Fruit fly (Drosophila melanogaster) whole organism, embryonic: Measurements from ENCODE around the gene Hecw.
A peak's percentile ranks its signal among the peaks of the same experiment; 100 is the strongest.

Source experiments
- Aef1 ChIP-seq: fragments of 200-800 bp; sonication (Bioruptor generic); IDR thresholded peaks from 3 replicates; pipeline ENCODE4 v1.3.6; 2022; ENCODE audit warnings: missing biosample characterization, missing genetic modification characterization
- C15 ChIP-seq: fragments of 200-800 bp; sonication (Bioruptor generic); IDR thresholded peaks from 3 replicates; pipeline ENCODE4 v1.3.6; 2022; ENCODE audit warnings: missing biosample characterization, missing genetic modification characterization
- CG10267 ChIP-seq: fragments of 200-800 bp; sonication (Bioruptor generic); optimal IDR thresholded peaks from 2 replicates; lab custom pipeline; 2018; ENCODE audit warnings: missing biosample characterization, mild to moderate bottlenecking, missing genetic modification characterization, moderate library complexity
- CG10431 ChIP-seq: fragments of 200-800 bp; sonication (Bioruptor generic); optimal IDR thresholded peaks from 3 replicates; lab custom pipeline; 2018; ENCODE audit warnings: missing biosample characterization, mild to moderate bottlenecking, missing genetic modification characterization
- CG13894 ChIP-seq: fragments of 200-800 bp; sonication (Bioruptor generic); optimal IDR thresholded peaks from 3 replicates; lab custom pipeline; 2018; ENCODE audit warnings: missing biosample characterization, mild to moderate bottlenecking, missing genetic modification characterization, moderate library complexity
- CG14050 ChIP-seq: fragments of 200-800 bp; sonication (Bioruptor generic); IDR thresholded peaks from 3 replicates; pipeline ENCODE4 v1.3.6; 2022; ENCODE audit warnings: missing biosample characterization, missing genetic modification characterization
- CG14710 ChIP-seq: fragments of 200-800 bp; sonication (Bioruptor generic); optimal IDR thresholded peaks from 3 replicates; lab custom pipeline; 2019; ENCODE audit warnings: missing biosample characterization, mild to moderate bottlenecking, missing genetic modification characterization, moderate library complexity
- CG15696 ChIP-seq: fragments of 200-800 bp; sonication (Bioruptor generic); optimal IDR thresholded peaks from 2 replicates; lab custom pipeline; 2019; ENCODE audit warnings: missing biosample characterization, mild to moderate bottlenecking, missing genetic modification characterization, moderate library complexity
- CG17802 ChIP-seq: fragments of 200-800 bp; sonication (Bioruptor generic); optimal IDR thresholded peaks from 2 replicates; lab custom pipeline; 2018; ENCODE audit warnings: missing biosample characterization, mild to moderate bottlenecking, missing genetic modification characterization, moderate library complexity
- CG18262 ChIP-seq: fragments of 200-800 bp; optimal IDR thresholded peaks from 3 replicates; lab custom pipeline; 2019; ENCODE audit warnings: missing biosample characterization, mild to moderate bottlenecking, missing genetic modification characterization, moderate library complexity
- CG2199 ChIP-seq: fragments of 200-800 bp; sonication (Bioruptor generic); IDR thresholded peaks from 3 replicates; pipeline ENCODE4 v1.3.6; 2022; ENCODE audit warnings: missing biosample characterization, missing genetic modification characterization
- CG31365 ChIP-seq: fragments of 200-800 bp; sonication (Bioruptor generic); optimal IDR thresholded peaks from 2 replicates; lab custom pipeline; 2018; ENCODE audit warnings: missing biosample characterization, mild to moderate bottlenecking, missing genetic modification characterization
- CG3281 ChIP-seq: fragments of 200-800 bp; sonication (Bioruptor generic); optimal IDR thresholded peaks from 3 replicates; lab custom pipeline; 2017; ENCODE audit warnings: missing biosample characterization, mild to moderate bottlenecking, missing genetic modification characterization
- CG33557 ChIP-seq: fragments of 200-800 bp; sonication (Bioruptor generic); optimal IDR thresholded peaks from 2 replicates; lab custom pipeline; 2019; ENCODE audit warnings: missing biosample characterization, mild to moderate bottlenecking, missing genetic modification characterization, moderate library complexity
- CG3726 ChIP-seq: fragments of 200-800 bp; sonication (Bioruptor generic); IDR thresholded peaks from 3 replicates; pipeline ENCODE4, ENCODE4 v1.3.6; 2022; ENCODE audit warnings: missing biosample characterization, missing genetic modification characterization
- CG4360 ChIP-seq: fragments of 200-800 bp; sonication (Bioruptor generic); IDR thresholded peaks from 2 replicates; pipeline ENCODE4 v1.3.6; 2022; ENCODE audit warnings: missing biosample characterization, missing genetic modification characterization
- CG6654 ChIP-seq: fragments of 200-800 bp; sonication (Bioruptor generic); optimal IDR thresholded peaks from 2 replicates; lab custom pipeline; 2017; ENCODE audit warnings: missing biosample characterization, mild to moderate bottlenecking, missing genetic modification characterization
- CG6683 ChIP-seq: fragments of 200-800 bp; sonication (Bioruptor generic); optimal IDR thresholded peaks from 2 replicates; lab custom pipeline; 2017; ENCODE audit warnings: missing biosample characterization, mild to moderate bottlenecking, missing genetic modification characterization, missing genetic modification reagents
- CG6791 ChIP-seq: fragments of 200-800 bp; sonication (Bioruptor generic); IDR thresholded peaks from 3 replicates; pipeline ENCODE4 v1.3.6; 2022; ENCODE audit warnings: missing biosample characterization, missing genetic modification characterization; ENCODE audit not compliant: partially characterized antibody
- CG7271 ChIP-seq: fragments of 200-800 bp; sonication (Bioruptor generic); optimal IDR thresholded peaks from 2 replicates; lab custom pipeline; 2018; ENCODE audit warnings: missing biosample characterization, mild to moderate bottlenecking, missing genetic modification characterization, moderate library complexity
- CG7372 ChIP-seq: fragments of 200-800 bp; sonication (Bioruptor generic); IDR thresholded peaks from 2 replicates; pipeline ENCODE4 v1.3.6; 2022; ENCODE audit warnings: missing biosample characterization, missing genetic modification characterization
- CG8478 ChIP-seq: fragments of >200 bp; optimal IDR thresholded peaks from 2 replicates; lab custom pipeline; 2018
- Doc2 ChIP-seq: fragments of 200-800 bp; sonication (Bioruptor generic); IDR thresholded peaks from 2 replicates; pipeline ENCODE4 v1.3.6; 2022; ENCODE audit warnings: missing biosample characterization, missing genetic modification characterization
- Gsc ChIP-seq: fragments of 200-800 bp; sonication (Bioruptor generic); IDR thresholded peaks from 2 replicates; pipeline ENCODE4 v1.3.6; 2022; ENCODE audit warnings: missing biosample characterization, missing genetic modification characterization
- H15 ChIP-seq: fragments of 200-800 bp; sonication (Bioruptor generic); IDR thresholded peaks from 3 replicates; pipeline ENCODE4 v1.3.6; 2022; ENCODE audit warnings: missing biosample characterization, missing genetic modification characterization
- MTF-1 ChIP-seq: fragments of 200-800 bp; sonication (Bioruptor generic); optimal IDR thresholded peaks from 2 replicates; lab custom pipeline; 2018; ENCODE audit warnings: missing biosample characterization, mild to moderate bottlenecking, missing genetic modification characterization, borderline replicate concordance
- Rx ChIP-seq: fragments of 200-800 bp; sonication (Bioruptor generic); IDR thresholded peaks from 2 replicates; pipeline ENCODE4 v1.3.6; 2022; ENCODE audit warnings: missing biosample characterization, missing genetic modification characterization
- Spps ChIP-seq: fragments of 200-800 bp; sonication (Bioruptor generic); optimal IDR thresholded peaks from 2 replicates; lab custom pipeline; 2018; ENCODE audit warnings: missing biosample characterization, mild to moderate bottlenecking, missing genetic modification characterization
- Ssrp ChIP-seq: fragments of 200-800 bp; sonication (Bioruptor generic); optimal IDR thresholded peaks from 2 replicates; lab custom pipeline; 2018; ENCODE audit warnings: missing biosample characterization, mild to moderate bottlenecking, missing genetic modification characterization, moderate library complexity
- Usf ChIP-seq: fragments of 200-800 bp; sonication (Bioruptor generic); optimal IDR thresholded peaks from 2 replicates; lab custom pipeline; 2017; ENCODE audit warnings: missing genotype, missing biosample characterization, missing genetic modification characterization
- ap ChIP-seq: fragments of 200-800 bp; sonication (Bioruptor generic); IDR thresholded peaks from 2 replicates; pipeline ENCODE4 v1.3.6; 2022; ENCODE audit warnings: missing biosample characterization, missing genetic modification characterization
- cato ChIP-seq: fragments of 200-800 bp; sonication (Bioruptor generic); optimal IDR thresholded peaks from 2 replicates; lab custom pipeline; 2016; ENCODE audit warnings: missing biosample characterization, missing genetic modification characterization, borderline replicate concordance
- croc ChIP-seq: fragments of 200-800 bp; sonication (Bioruptor generic); conservative IDR thresholded peaks from 3 replicates; pipeline ENCODE4 v1.3.6; 2022; ENCODE audit warnings: missing biosample characterization, missing genetic modification characterization
- dm ChIP-seq: fragments of 200-800 bp; sonication (Bioruptor generic); optimal IDR thresholded peaks from 3 replicates; lab custom pipeline; 2016; ENCODE audit warnings: missing biosample characterization, missing genetic modification characterization
- dmrt99B ChIP-seq: fragments of 200-800 bp; sonication (Bioruptor generic); optimal IDR thresholded peaks from 2 replicates; lab custom pipeline; 2018; ENCODE audit warnings: missing biosample characterization, mild to moderate bottlenecking, missing genetic modification characterization, moderate library complexity
- ems ChIP-seq: fragments of 200-800 bp; sonication (Bioruptor generic); optimal IDR thresholded peaks from 3 replicates; lab custom pipeline; 2016; ENCODE audit warnings: missing biosample characterization, missing genetic modification characterization
- esg ChIP-seq: fragments of 200-800 bp; sonication (Bioruptor generic); conservative IDR thresholded peaks from 2 replicates; pipeline ENCODE4 v1.3.6; 2022; ENCODE audit warnings: missing biosample characterization, missing genetic modification characterization
- gcm2 ChIP-seq: fragments of 200-800 bp; sonication (Bioruptor generic); optimal IDR thresholded peaks from 2 replicates; lab custom pipeline; 2016; ENCODE audit warnings: missing biosample characterization, missing genetic modification characterization
- grau ChIP-seq: fragments of 200-800 bp; optimal IDR thresholded peaks from 3 replicates; lab custom pipeline; 2019; ENCODE audit warnings: missing biosample characterization, mild to moderate bottlenecking, missing genetic modification characterization, moderate library complexity
- lab ChIP-seq: fragments of 200-800 bp; sonication (Bioruptor generic); optimal IDR thresholded peaks from 3 replicates; lab custom pipeline; 2017; ENCODE audit warnings: missing biosample characterization, missing genetic modification characterization, mild to moderate bottlenecking, moderate library complexity, missing genetic modification reagents
- org-1 ChIP-seq: fragments of 200-800 bp; sonication (Bioruptor generic); optimal IDR thresholded peaks from 2 replicates; lab custom pipeline; 2017; ENCODE audit warnings: missing biosample characterization, missing genetic modification characterization
- pho ChIP-seq: fragments of 200-800 bp; sonication (Bioruptor generic); optimal IDR thresholded peaks from 2 replicates; lab custom pipeline; 2016; ENCODE audit warnings: missing biosample characterization, missing genetic modification characterization
- sc ChIP-seq, 3 experiments: fragments of >200 bp in 2 of 3; fragments of 200-800 bp in 1 of 3; sonication (Bioruptor generic) in 1 of 3; optimal IDR thresholded peaks; 2 replicates in 2 of 3; 3 replicates in 1 of 3; lab custom pipeline; 2017; ENCODE audit warnings: mild to moderate bottlenecking in 1 of 3, missing biosample characterization in 1 of 3, missing genetic modification characterization in 1 of 3, missing genetic modification reagents in 1 of 3
- slou ChIP-seq: fragments of 200-800 bp; sonication (Bioruptor generic); optimal IDR thresholded peaks from 3 replicates; lab custom pipeline; 2016; ENCODE audit warnings: missing biosample characterization, missing genetic modification characterization
- sob ChIP-seq: fragments of 200-800 bp; sonication (Bioruptor generic); IDR thresholded peaks from 2 replicates; pipeline ENCODE4 v1.3.6; 2022; ENCODE audit warnings: missing biosample characterization, missing genetic modification characterization
- ssp ChIP-seq: fragments of 200-800 bp; sonication (Bioruptor generic); IDR thresholded peaks from 2 replicates; pipeline ENCODE4 v1.3.6; 2022; ENCODE audit warnings: missing biosample characterization, missing genetic modification characterization
- tll ChIP-seq, 2 experiments: fragments of 200-800 bp in 1 of 2; fragments of >200 bp in 1 of 2; sonication (Bioruptor generic) in 1 of 2; optimal IDR thresholded peaks; 2 replicates each; lab custom pipeline; 2017 to 2019; ENCODE audit warnings: missing biosample characterization in 2 of 2, missing genetic modification characterization in 2 of 2, mild to moderate bottlenecking in 1 of 2, moderate library complexity in 1 of 2
- tna ChIP-seq: fragments of 200-800 bp; sonication (Bioruptor generic); IDR thresholded peaks from 2 replicates; pipeline ENCODE4 v1.3.6; 2022; ENCODE audit warnings: missing biosample characterization, missing genetic modification characterization; ENCODE audit not compliant: partially characterized antibody
- tx ChIP-seq: fragments of 200-800 bp; sonication (Bioruptor generic); optimal IDR thresholded peaks from 2 replicates; lab custom pipeline; 2016; ENCODE audit warnings: missing biosample characterization, missing genetic modification characterization

Gene Hecw

dm6 chrX:9579918-9580521, 28.7 kb upstream of the Hecw start, which contains the start of gene LPCAT (continued):
- TF ChIP-seq Spps (tag; lab: Kevin White, UChicago): peak; percentile 48
- peak; percentile 29 for TF ChIP-seq CG31365 (tag; lab: Kevin White, UChicago)
- TF ChIP-seq CG14710: peak; percentile 85
- peak; percentile 55 for TF ChIP-seq Usf
- peak; percentile 80 for TF ChIP-seq slou (GFP tag; lab: Kevin White, UChicago)
- TF ChIP-seq sob: peak; percentile 85
- TF ChIP-seq croc (GFP tag; lab: Robert Waterston, UW): peak; percentile 56
- peak; percentile 59 for TF ChIP-seq tx
- TF ChIP-seq dm: peak; percentile 23
- peak; percentile 78 for TF ChIP-seq CG6791 (GFP tag; lab: Robert Waterston, UW)
- peak; percentile 28 for TF ChIP-seq grau (tag; lab: Kevin White, UChicago)
- peak; percentile 69 for TF ChIP-seq ems
- TF ChIP-seq CG13894: peak; percentile 94
- TF ChIP-seq CG33557 (GFP tag; lab: Kevin White, UChicago): peak; percentile 15
- no peak for TF ChIP-seq CG2199 (GFP tag; lab: Robert Waterston, UW)
- no peak for TF ChIP-seq Ssrp
- TF ChIP-seq pho (GFP tag; lab: Kevin White, UChicago): peak; percentile 60
- TF ChIP-seq CG3281 (GFP tag; lab: Kevin White, UChicago): peak; percentile 54
- TF ChIP-seq lab (GFP tag; lab: Kevin White, UChicago): peak; percentile 82
- TF ChIP-seq CG14050 (GFP tag; lab: Robert Waterston, UW): peak; percentile 65
- TF ChIP-seq tna (GFP tag; lab: Robert Waterston, UW): 0 out of 2 replicates have a peak, but pooled peaks have one; percentile 41
- TF ChIP-seq Doc2 (GFP tag; lab: Robert Waterston, UW): no peak
- 0 out of 2 replicates have a peak, but pooled peaks have one; percentile 5 for TF ChIP-seq Gsc
- TF ChIP-seq sc (optimal IDR thresholded peaks at IDR 0.05; lab: Kevin White, UChicago): no peak
- no peak for TF ChIP-seq sc (GFP tag; optimal IDR thresholded peaks at IDR 0.05; lab: Kevin White, UChicago)
- peak; percentile 46 for TF ChIP-seq org-1 (GFP tag; lab: Kevin White, UChicago)
- TF ChIP-seq dmrt99B: peak; percentile 41
- peak; percentile 74 for TF ChIP-seq Rx (GFP tag; lab: Robert Waterston, UW)
- peak; percentile 28 for TF ChIP-seq CG6683 (GFP tag; lab: Kevin White, UChicago)
- TF ChIP-seq MTF-1 (GFP tag; lab: Kevin White, UChicago): peak; percentile 19
- peak; percentile 71 for TF ChIP-seq esg (GFP tag; lab: Robert Waterston, UW)
- peak; percentile 82; the same call in 2 of the 3 replicates for TF ChIP-seq CG3726 (GFP tag; lab: Robert Waterston, UW)
- TF ChIP-seq CG10431 (GFP tag; lab: Kevin White, UChicago): no peak
- no peak for TF ChIP-seq CG7271 (tag; lab: Kevin White, UChicago)
- no peak for TF ChIP-seq CG6654 (GFP tag; lab: Kevin White, UChicago)
- TF ChIP-seq C15: no peak
- TF ChIP-seq CG7372: peak; percentile 72
- 0 out of 3 replicates have a peak, but pooled peaks have one; percentile 50 for TF ChIP-seq H15 (GFP tag; lab: Robert Waterston, UW)
- TF ChIP-seq Aef1 (GFP tag; lab: Robert Waterston, UW): peak; percentile 86
- peak; percentile 96 for TF ChIP-seq CG10267 (tag; lab: Kevin White, UChicago)
- TF ChIP-seq gcm2: peak; percentile 54
- peak; percentile 83 for TF ChIP-seq CG15696 (tag; lab: Kevin White, UChicago)
- TF ChIP-seq tll (GFP tag; optimal IDR thresholded peaks at IDR 0.05; lab: Kevin White, UChicago): no peak
- peak; percentile 65 for TF ChIP-seq ap (GFP tag; lab: Robert Waterston, UW)
- peak; percentile 76 for TF ChIP-seq CG4360
- TF ChIP-seq ssp (GFP tag; lab: Robert Waterston, UW): peak; percentile 70
- peak; percentile 47 for TF ChIP-seq cato
- TF ChIP-seq CG8478 (lab: Kevin White, UChicago): no peak
- peak; percentile 48 for TF ChIP-seq CG17802 (tag; lab: Kevin White, UChicago)
- TF ChIP-seq CG18262 (tag; lab: Kevin White, UChicago): peak; percentile 25
